Fruit fly (Drosophila melanogaster) whole organism, embryonic: ENCODE results near the gene Vps29.

Experiments used
- B-H1 ChIP-seq: fragments of 200-800 bp; sonication (Bioruptor generic); IDR thresholded peaks from 3 replicates; pipeline ENCODE4 v1.3.6; 2022; ENCODE audit warnings: missing biosample characterization, missing genetic modification characterization
- C15 ChIP-seq: fragments of 200-800 bp; sonication (Bioruptor generic); IDR thresholded peaks from 3 replicates; pipeline ENCODE4 v1.3.6; 2022; ENCODE audit warnings: missing biosample characterization, missing genetic modification characterization
- CG11085 ChIP-seq: fragments of 200-800 bp; sonication (Bioruptor generic); IDR thresholded peaks from 2 replicates; pipeline ENCODE4 v1.3.6; 2022; ENCODE audit warnings: missing biosample characterization, missing genetic modification characterization
- CG12219 ChIP-seq: fragments of 200-800 bp; sonication (Bioruptor generic); optimal IDR thresholded peaks from 3 replicates; lab custom pipeline; 2018; ENCODE audit warnings: missing biosample characterization, mild to moderate bottlenecking, missing genetic modification characterization
- CG12299 ChIP-seq: fragments of 200-800 bp; sonication (Bioruptor generic); optimal IDR thresholded peaks from 2 replicates; lab custom pipeline; 2018; ENCODE audit warnings: missing biosample characterization, mild to moderate bottlenecking, missing genetic modification characterization
- CG13287 ChIP-seq: fragments of 200-800 bp; sonication (Bioruptor generic); IDR thresholded peaks from 2 replicates; pipeline ENCODE4 v1.3.6; 2022; ENCODE audit warnings: missing biosample characterization, missing genetic modification characterization; ENCODE audit not compliant: partially characterized antibody
- CG13296 ChIP-seq: fragments of 200-800 bp; sonication (Bioruptor generic); optimal IDR thresholded peaks from 3 replicates; lab custom pipeline; 2018; ENCODE audit warnings: missing biosample characterization, mild to moderate bottlenecking, missing genetic modification characterization
- CG13424 ChIP-seq: fragments of 200-800 bp; sonication (Bioruptor generic); optimal IDR thresholded peaks from 2 replicates; lab custom pipeline; 2019; ENCODE audit warnings: missing biosample characterization, mild to moderate bottlenecking, missing genetic modification characterization, moderate library complexity
- CG14860 ChIP-seq: fragments of 200-800 bp; sonication (Bioruptor generic); IDR thresholded peaks from 3 replicates; pipeline ENCODE4 v1.3.6; 2022; ENCODE audit warnings: missing biosample characterization, missing genetic modification characterization; ENCODE audit not compliant: partially characterized antibody
- CG16815 ChIP-seq: fragments of 200-800 bp; sonication (Bioruptor generic); optimal IDR thresholded peaks from 3 replicates; lab custom pipeline; 2017; ENCODE audit warnings: missing biosample characterization, mild to moderate bottlenecking, missing genetic modification characterization
- CG17568 ChIP-seq: fragments of 200-800 bp; sonication (Bioruptor generic); optimal IDR thresholded peaks from 2 replicates; lab custom pipeline; 2018; ENCODE audit warnings: missing biosample characterization, mild to moderate bottlenecking, missing genetic modification characterization, moderate library complexity
- CG30403 ChIP-seq: fragments of 200-800 bp; sonication (Bioruptor generic); optimal IDR thresholded peaks from 3 replicates; lab custom pipeline; 2016; ENCODE audit warnings: missing biosample characterization, missing genetic modification characterization
- CG34224 ChIP-seq: fragments of 200-800 bp; sonication (Bioruptor generic); IDR thresholded peaks from 3 replicates; pipeline ENCODE4 v1.3.6; 2022; ENCODE audit warnings: missing biosample characterization, missing genetic modification characterization; ENCODE audit not compliant: partially characterized antibody
- CG4404 ChIP-seq: fragments of 200-800 bp; sonication (Bioruptor generic); IDR thresholded peaks from 2 replicates; pipeline ENCODE4 v1.3.6; 2022; ENCODE audit warnings: missing biosample characterization, missing genetic modification characterization
- CG4820 ChIP-seq: fragments of 200-800 bp; sonication (Bioruptor generic); optimal IDR thresholded peaks from 3 replicates; lab custom pipeline; 2016; ENCODE audit warnings: missing biosample characterization, missing genetic modification characterization
- CG4854 ChIP-seq: fragments of 200-800 bp; sonication (Bioruptor generic); optimal IDR thresholded peaks from 2 replicates; lab custom pipeline; 2016; ENCODE audit warnings: missing biosample characterization, missing genetic modification characterization, inconsistent platforms
- CG6791 ChIP-seq: fragments of 200-800 bp; sonication (Bioruptor generic); IDR thresholded peaks from 3 replicates; pipeline ENCODE4 v1.3.6; 2022; ENCODE audit warnings: missing biosample characterization, missing genetic modification characterization; ENCODE audit not compliant: partially characterized antibody
- CG7745 ChIP-seq: fragments of 200-800 bp; sonication (Bioruptor generic); optimal IDR thresholded peaks from 2 replicates; lab custom pipeline; 2018; ENCODE audit warnings: missing biosample characterization, mild to moderate bottlenecking, missing genetic modification characterization, moderate library complexity
- CG7786 ChIP-seq: fragments of 200-800 bp; sonication (Bioruptor generic); optimal IDR thresholded peaks from 2 replicates; lab custom pipeline; 2016; ENCODE audit warnings: missing biosample characterization, missing genetic modification characterization
- CG7839 ChIP-seq: fragments of 200-800 bp; sonication (Bioruptor generic); optimal IDR thresholded peaks from 3 replicates; lab custom pipeline; 2018; ENCODE audit warnings: missing biosample characterization, mild to moderate bottlenecking, missing genetic modification characterization, moderate library complexity
- CG8359 ChIP-seq: fragments of 200-800 bp; sonication (Bioruptor generic); optimal IDR thresholded peaks from 2 replicates; lab custom pipeline; 2017; ENCODE audit warnings: missing biosample characterization, mild to moderate bottlenecking, missing genetic modification characterization, borderline replicate concordance
- CG8478 ChIP-seq: fragments of >200 bp; optimal IDR thresholded peaks from 2 replicates; lab custom pipeline; 2018
- CG9932 ChIP-seq: fragments of 200-800 bp; sonication (Bioruptor generic); IDR thresholded peaks from 2 replicates; pipeline ENCODE4 v1.3.6; 2022; ENCODE audit warnings: missing biosample characterization, missing genetic modification characterization
- CkIIα-i1 ChIP-seq: fragments of 200-800 bp; sonication (Bioruptor generic); IDR thresholded peaks from 2 replicates; pipeline ENCODE4 v1.3.6; 2022; ENCODE audit warnings: missing biosample characterization, missing genetic modification characterization
- CrebB ChIP-seq: fragments of 200-800 bp; sonication (Bioruptor generic); optimal IDR thresholded peaks from 3 replicates; lab custom pipeline; 2018; ENCODE audit warnings: missing biosample characterization, mild to moderate bottlenecking, missing genetic modification characterization
- E2f2 ChIP-seq: fragments of 200-800 bp; sonication (Bioruptor generic); IDR thresholded peaks from 2 replicates; pipeline ENCODE4 v1.3.6; 2022; ENCODE audit warnings: missing biosample characterization, missing genetic modification characterization
- Myb ChIP-seq: fragments of 200-800 bp; sonication (Bioruptor generic); optimal IDR thresholded peaks from 2 replicates; lab custom pipeline; 2016; ENCODE audit warnings: missing biosample characterization, missing genetic modification characterization
- Optix ChIP-seq: fragments of 200-800 bp; sonication (Bioruptor generic); IDR thresholded peaks from 3 replicates; pipeline ENCODE4 v1.3.6; 2022; ENCODE audit warnings: missing biosample characterization, missing genetic modification characterization
- Ptx1 ChIP-seq: fragments of 200-800 bp; sonication (Bioruptor generic); IDR thresholded peaks from 2 replicates; pipeline ENCODE4 v1.3.6; 2022; ENCODE audit warnings: missing biosample characterization, missing genetic modification characterization
- Rx ChIP-seq: fragments of 200-800 bp; sonication (Bioruptor generic); IDR thresholded peaks from 2 replicates; pipeline ENCODE4 v1.3.6; 2022; ENCODE audit warnings: missing biosample characterization, missing genetic modification characterization
- Sin3A ChIP-seq: fragments of >200 bp; optimal IDR thresholded peaks from 2 replicates; lab custom pipeline; 2018
- ac ChIP-seq: fragments of 200-800 bp; sonication (Bioruptor generic); optimal IDR thresholded peaks from 3 replicates; lab custom pipeline; 2017; ENCODE audit warnings: missing biosample characterization, mild to moderate bottlenecking, missing genetic modification characterization
- aop ChIP-seq: fragments of 200-800 bp; sonication (Bioruptor generic); IDR thresholded peaks from 2 replicates; pipeline ENCODE4 v1.3.6; 2022; ENCODE audit warnings: missing biosample characterization, missing genetic modification characterization
- chinmo ChIP-seq: fragments of 200-800 bp; sonication (Bioruptor generic); IDR thresholded peaks from 4 replicates; pipeline ENCODE4 v1.3.6; 2022; ENCODE audit warnings: missing biosample characterization, missing genetic modification characterization; ENCODE audit not compliant: partially characterized antibody
- cwo ChIP-seq: fragments of 200-800 bp; sonication (Bioruptor generic); optimal IDR thresholded peaks from 3 replicates; lab custom pipeline; 2017; ENCODE audit warnings: missing biosample characterization, missing genetic modification characterization, mild to moderate bottlenecking, moderate library complexity, missing genetic modification reagents
- dimm ChIP-seq: fragments of 200-800 bp; sonication (Bioruptor generic); IDR thresholded peaks from 2 replicates; pipeline ENCODE4 v1.3.6; 2022; ENCODE audit warnings: missing biosample characterization, missing genetic modification characterization
- dysf ChIP-seq: fragments of 200-800 bp; sonication (Bioruptor generic); IDR thresholded peaks from 3 replicates; pipeline ENCODE4 v1.3.6; 2022; ENCODE audit warnings: missing biosample characterization, missing genetic modification characterization
- grn ChIP-seq: fragments of 200-800 bp; sonication (Bioruptor generic); optimal IDR thresholded peaks from 3 replicates; lab custom pipeline; 2017; ENCODE audit warnings: missing biosample characterization, missing genetic modification characterization
- hth ChIP-seq: fragments of >200 bp; optimal IDR thresholded peaks from 2 replicates; lab custom pipeline; 2017; ENCODE audit warnings: inconsistent platforms
- jigr1 ChIP-seq: fragments of 200-800 bp; sonication (Bioruptor generic); IDR thresholded peaks from 3 replicates; pipeline ENCODE4 v1.3.6; 2022; ENCODE audit warnings: missing biosample characterization, missing genetic modification characterization
- otp ChIP-seq: fragments of 200-800 bp; sonication (Bioruptor generic); IDR thresholded peaks from 3 replicates; pipeline ENCODE4, ENCODE4 v1.3.6; 2022; ENCODE audit warnings: missing biosample characterization, missing genetic modification characterization
- phol ChIP-seq: fragments of 200-800 bp; sonication (Bioruptor generic); optimal IDR thresholded peaks from 3 replicates; lab custom pipeline; 2018; ENCODE audit warnings: missing biosample characterization, mild to moderate bottlenecking, missing genetic modification characterization, moderate library complexity
- pum ChIP-seq: fragments of 200-800 bp; sonication (Bioruptor generic); optimal IDR thresholded peaks from 2 replicates; lab custom pipeline; 2016; ENCODE audit warnings: missing biosample characterization, missing genetic modification characterization
- sqz ChIP-seq: fragments of 200-800 bp; sonication (Bioruptor generic); optimal IDR thresholded peaks from 3 replicates; lab custom pipeline; 2018; ENCODE audit warnings: missing biosample characterization, mild to moderate bottlenecking, missing genetic modification characterization
- stc ChIP-seq: fragments of 200-800 bp; sonication (Bioruptor generic); IDR thresholded peaks from 2 replicates; pipeline ENCODE4 v1.3.6; 2022; ENCODE audit warnings: missing biosample characterization, missing genetic modification characterization
- tgo ChIP-seq: fragments of 200-800 bp; sonication (Bioruptor generic); IDR thresholded peaks from 3 replicates; pipeline ENCODE4 v1.3.6; 2022; ENCODE audit warnings: missing biosample characterization, missing genetic modification characterization
- tio ChIP-seq: fragments of 200-800 bp; sonication (Bioruptor generic); optimal IDR thresholded peaks from 2 replicates; lab custom pipeline; 2017; ENCODE audit warnings: missing biosample characterization, missing genetic modification characterization, inconsistent platforms
- tll ChIP-seq, 2 experiments: fragments of 200-800 bp in 1 of 2; fragments of >200 bp in 1 of 2; sonication (Bioruptor generic) in 1 of 2; optimal IDR thresholded peaks; 2 replicates each; lab custom pipeline; 2017 to 2019; ENCODE audit warnings: missing biosample characterization in 2 of 2, missing genetic modification characterization in 2 of 2, mild to moderate bottlenecking in 1 of 2, moderate library complexity in 1 of 2
- ttk ChIP-seq: fragments of 200-800 bp; sonication (Bioruptor generic); IDR thresholded peaks from 2 replicates; pipeline ENCODE4 v2.1.2; 2022; ENCODE audit warnings: missing biosample characterization, missing genetic modification characterization

Vps29 gene

dm6 chr2L:1118880-1119809 is 31.4 kb upstream of the Vps29 start (continued):
- TF ChIP-seq grn (GFP tag; lab: Kevin White, UChicago), result peak; percentile 92
- TF ChIP-seq stc (GFP tag; lab: Robert Waterston, UW), result peak; percentile 64
- TF ChIP-seq CG8359 (GFP tag; lab: Kevin White, UChicago), result no peak
- TF ChIP-seq CG12299 (tag; lab: Kevin White, UChicago), result peak; percentile 17
- no peak for TF ChIP-seq Sin3A (lab: Kevin White, UChicago)
- peak; percentile 59 for TF ChIP-seq CG13424
- peak; percentile 84 for TF ChIP-seq Ptx1
- peak; percentile 50; the same call in 2 of the 3 replicates for TF ChIP-seq CG34224 (GFP tag; lab: Robert Waterston, UW)
- peak; percentile 58 for TF ChIP-seq CG12219 (GFP tag; lab: Kevin White, UChicago)
- peak; percentile 85 for TF ChIP-seq cwo (GFP tag; lab: Kevin White, UChicago)
- TF ChIP-seq pum (GFP tag; lab: Kevin White, UChicago), result peak; percentile 37
- peak; percentile 40; the same call in 1 of the 3 replicates for TF ChIP-seq otp (GFP tag; lab: Robert Waterston, UW)
- TF ChIP-seq tgo, result peak; percentile 82
- TF ChIP-seq CG4820 (GFP tag; lab: Kevin White, UChicago), result peak; percentile 61
- TF ChIP-seq E2f2, result peak; percentile 44
- TF ChIP-seq CG7786 (GFP tag; lab: Kevin White, UChicago), result peak; percentile 83
- TF ChIP-seq CG8478, result no peak
- peak; percentile 74 for TF ChIP-seq B-H1 (GFP tag; lab: Robert Waterston, UW)
- peak; percentile 39 for TF ChIP-seq CG4854 (GFP tag; lab: Kevin White, UChicago)
- TF ChIP-seq hth (lab: Kevin White, UChicago), result no peak
- TF ChIP-seq CkIIα-i1 (GFP tag; lab: Robert Waterston, UW), result peak; percentile 23; the same call in 1 of the 2 replicates
- TF ChIP-seq dimm (GFP tag; lab: Robert Waterston, UW), result no peak
- TF ChIP-seq CG11085, result peak; percentile 67
- peak; percentile 45 for TF ChIP-seq CG17568 (GFP tag; lab: Kevin White, UChicago)
- TF ChIP-seq ac, result no peak
- peak; percentile 66 for TF ChIP-seq phol (tag; lab: Kevin White, UChicago)
- TF ChIP-seq CG6791 (GFP tag; lab: Robert Waterston, UW), result no peak
- peak; percentile 22; the same call in 1 of the 2 replicates for TF ChIP-seq CG13287
- TF ChIP-seq chinmo (GFP tag; lab: Robert Waterston, UW), result peak; percentile 76; the same call in 2 of the 4 replicates
- TF ChIP-seq CG30403 (GFP tag; lab: Kevin White, UChicago), result peak; percentile 69
- TF ChIP-seq jigr1 (GFP tag; lab: Robert Waterston, UW), result peak; percentile 46; the same call in 1 of the 3 replicates
- TF ChIP-seq CG9932, result peak; percentile 78
- peak; percentile 51 for TF ChIP-seq tio (GFP tag; lab: Kevin White, UChicago)
- TF ChIP-seq CG7745 (tag; lab: Kevin White, UChicago), result no peak
- TF ChIP-seq sqz (GFP tag; lab: Kevin White, UChicago), result no peak
- TF ChIP-seq CG14860 (GFP tag; lab: Robert Waterston, UW), result no peak
- peak; percentile 64 for TF ChIP-seq CG16815 (GFP tag; lab: Kevin White, UChicago)
- TF ChIP-seq Myb (GFP tag; lab: Kevin White, UChicago), result peak; percentile 41
- TF ChIP-seq CG13296 (GFP tag; lab: Kevin White, UChicago), result peak; percentile 50
- peak; percentile 74; the same call in 1 of the 3 replicates for TF ChIP-seq C15 (GFP tag; lab: Robert Waterston, UW)
- TF ChIP-seq CG4404, result peak; percentile 66
- peak; percentile 51; the same call in 1 of the 3 replicates for TF ChIP-seq Optix (GFP tag; lab: Robert Waterston, UW)
- peak; percentile 78 for TF ChIP-seq CG7839 (tag; lab: Kevin White, UChicago)
- TF ChIP-seq Rx (GFP tag; lab: Robert Waterston, UW), result peak; percentile 50
- TF ChIP-seq dysf (GFP tag; lab: Robert Waterston, UW), result peak; percentile 89
- peak; percentile 16 for TF ChIP-seq CrebB (tag; lab: Kevin White, UChicago)
- no peak for TF ChIP-seq tll (GFP tag; optimal IDR thresholded peaks at IDR 0.05; lab: Kevin White, UChicago)
- TF ChIP-seq ttk, result peak; percentile 30; the same call in 1 of the 2 replicates
- no peak for TF ChIP-seq aop
